Fruit fly (Drosophila melanogaster) whole organism, embryonic: ENCODE measurements around the gene SmE.

Experiments
- Asciz ChIP-seq: fragments of 200-800 bp; sonication (Bioruptor generic); optimal IDR thresholded peaks from 2 replicates; lab custom pipeline; 2017; ENCODE audit warnings: missing biosample characterization, mild to moderate bottlenecking, missing genetic modification characterization, missing genetic modification reagents
- Atf-2 ChIP-seq: fragments of 200-800 bp; sonication (Bioruptor generic); optimal IDR thresholded peaks from 2 replicates; lab custom pipeline; 2016; ENCODE audit warnings: missing biosample characterization, missing genetic modification characterization
- CG11560 ChIP-seq: fragments of 200-800 bp; sonication (Bioruptor generic); IDR thresholded peaks from 3 replicates; pipeline ENCODE4 v1.3.6; 2022; ENCODE audit warnings: missing biosample characterization, missing genetic modification characterization
- CG1602 ChIP-seq: fragments of 200-800 bp; sonication (Bioruptor generic); optimal IDR thresholded peaks from 3 replicates; lab custom pipeline; 2016; ENCODE audit warnings: missing biosample characterization, missing genetic modification characterization
- CG17359 ChIP-seq: fragments of 200-800 bp; sonication (Bioruptor generic); optimal IDR thresholded peaks from 3 replicates; lab custom pipeline; 2018; ENCODE audit warnings: missing biosample characterization, mild to moderate bottlenecking, missing genetic modification characterization, moderate library complexity
- CG18599 ChIP-seq: fragments of 200-800 bp; sonication (Bioruptor generic); optimal IDR thresholded peaks from 3 replicates; lab custom pipeline; 2017; ENCODE audit warnings: missing biosample characterization, missing genetic modification characterization, mild to moderate bottlenecking, moderate library complexity, missing genetic modification reagents
- CG30403 ChIP-seq: fragments of 200-800 bp; sonication (Bioruptor generic); optimal IDR thresholded peaks from 3 replicates; lab custom pipeline; 2016; ENCODE audit warnings: missing biosample characterization, missing genetic modification characterization
- CG33213 ChIP-seq: fragments of 200-800 bp; sonication (Bioruptor generic); optimal IDR thresholded peaks from 3 replicates; lab custom pipeline; 2016; ENCODE audit warnings: missing biosample characterization, missing genetic modification characterization
- CG3726 ChIP-seq: fragments of 200-800 bp; sonication (Bioruptor generic); IDR thresholded peaks from 3 replicates; pipeline ENCODE4, ENCODE4 v1.3.6; 2022; ENCODE audit warnings: missing biosample characterization, missing genetic modification characterization
- CG3847 ChIP-seq: fragments of 200-800 bp; sonication (Bioruptor generic); IDR thresholded peaks from 2 replicates; pipeline ENCODE4 v1.3.6; 2022; ENCODE audit warnings: missing biosample characterization, missing genetic modification characterization
- CG4328 ChIP-seq: fragments of 200-800 bp; sonication (Bioruptor generic); optimal IDR thresholded peaks from 3 replicates; lab custom pipeline; 2017; ENCODE audit warnings: missing biosample characterization, missing genetic modification reagents, missing genetic modification characterization
- CG4424 ChIP-seq: fragments of 200-800 bp; sonication (Bioruptor generic); optimal IDR thresholded peaks from 3 replicates; lab custom pipeline; 2016; ENCODE audit warnings: missing biosample characterization, missing genetic modification characterization
- CG5245 ChIP-seq: fragments of 200-800 bp; sonication (Bioruptor generic); optimal IDR thresholded peaks from 3 replicates; lab custom pipeline; 2016; ENCODE audit warnings: missing biosample characterization, missing genetic modification characterization
- CG6272 ChIP-seq: fragments of 200-800 bp; sonication (Bioruptor generic); IDR thresholded peaks from 2 replicates; pipeline ENCODE4 v1.3.6; 2022; ENCODE audit warnings: missing biosample characterization, missing genetic modification characterization
- CG8478 ChIP-seq: fragments of >200 bp; optimal IDR thresholded peaks from 2 replicates; lab custom pipeline; 2018
- CG9215 ChIP-seq: fragments of 200-800 bp; sonication (Bioruptor generic); IDR thresholded peaks from 2 replicates; pipeline ENCODE4 v1.3.6; 2022; ENCODE audit warnings: missing biosample characterization, missing genetic modification characterization
- CG9727 ChIP-seq: fragments of 200-800 bp; sonication (Bioruptor generic); optimal IDR thresholded peaks from 3 replicates; lab custom pipeline; 2017; ENCODE audit warnings: missing biosample characterization, mild to moderate bottlenecking, missing genetic modification characterization
- CG9797 ChIP-seq: fragments of 200-800 bp; sonication (Bioruptor generic); optimal IDR thresholded peaks from 3 replicates; lab custom pipeline; 2018; ENCODE audit warnings: missing biosample characterization, mild to moderate bottlenecking, missing genetic modification characterization
- Dip3 ChIP-seq: fragments of 200-800 bp; sonication (Bioruptor generic); optimal IDR thresholded peaks from 3 replicates; lab custom pipeline; 2016; ENCODE audit warnings: missing biosample characterization, missing genetic modification characterization
- Dp ChIP-seq: fragments of 200-800 bp; sonication (Bioruptor generic); optimal IDR thresholded peaks from 2 replicates; lab custom pipeline; 2018; ENCODE audit warnings: missing biosample characterization, mild to moderate bottlenecking, missing genetic modification characterization, moderate library complexity
- Eip74EF ChIP-seq, 2 experiments: fragments of 200-800 bp in 1 of 2; fragments of >200 bp in 1 of 2; sonication (Bioruptor generic) in 1 of 2; optimal IDR thresholded peaks; 2 replicates each; lab custom pipeline; 2017 to 2019; ENCODE audit warnings: missing biosample characterization in 2 of 2, missing genetic modification characterization in 2 of 2, mild to moderate bottlenecking in 1 of 2, moderate library complexity in 1 of 2
- Ets65A ChIP-seq: fragments of 200-800 bp; sonication (Bioruptor generic); peaks from one replicate; lab custom pipeline; 2016; ENCODE audit warnings: missing biosample characterization, missing genetic modification characterization
- HmgD ChIP-seq: fragments of 200-800 bp; sonication (Bioruptor generic); optimal IDR thresholded peaks from 3 replicates; lab custom pipeline; 2016; ENCODE audit warnings: missing biosample characterization, missing genetic modification characterization
- HmgZ ChIP-seq: fragments of 200-800 bp; sonication (Bioruptor generic); optimal IDR thresholded peaks from 2 replicates; lab custom pipeline; 2018; ENCODE audit warnings: missing biosample characterization, mild to moderate bottlenecking, missing genetic modification characterization
- Nf-YC ChIP-seq: fragments of 200-800 bp; optimal IDR thresholded peaks from 3 replicates; lab custom pipeline; 2019; ENCODE audit warnings: missing biosample characterization, mild to moderate bottlenecking, missing genetic modification characterization, moderate library complexity
- Oaz ChIP-seq: fragments of 200-800 bp; sonication (Bioruptor generic); IDR thresholded peaks from 2 replicates; pipeline ENCODE4 v1.3.6; 2022; ENCODE audit warnings: missing biosample characterization, missing genetic modification characterization
- Trl ChIP-seq, 3 experiments: fragments of >200 bp in 2 of 3; fragments of 200-800 bp in 1 of 3; sonication (Bioruptor generic) in 1 of 3; optimal IDR thresholded peaks; 2 replicates in 1 of 3; 3 replicates in 2 of 3; lab custom pipeline; 2016 to 2017; ENCODE audit warnings: missing biosample characterization in 1 of 3, missing genetic modification characterization in 1 of 3
- Xrp1 ChIP-seq: fragments of 200-800 bp; sonication (Bioruptor generic); IDR thresholded peaks from 2 replicates; pipeline ENCODE4 v1.3.6; 2022; ENCODE audit warnings: missing biosample characterization, missing genetic modification characterization
- caup ChIP-seq: fragments of 200-800 bp; sonication (Bioruptor generic); optimal IDR thresholded peaks from 3 replicates; lab custom pipeline; 2017; ENCODE audit warnings: missing biosample characterization, mild to moderate bottlenecking, missing genetic modification characterization, moderate library complexity; ENCODE audit not compliant: severe bottlenecking
- chif ChIP-seq, 2 experiments: fragments of 200-800 bp; sonication (Bioruptor generic); optimal IDR thresholded peaks; 3 replicates each; lab custom pipeline; 2016; ENCODE audit warnings: missing biosample characterization in 2 of 2, missing genetic modification characterization in 2 of 2
- dmrt99B ChIP-seq: fragments of 200-800 bp; sonication (Bioruptor generic); optimal IDR thresholded peaks from 2 replicates; lab custom pipeline; 2018; ENCODE audit warnings: missing biosample characterization, mild to moderate bottlenecking, missing genetic modification characterization, moderate library complexity
- emc ChIP-seq: fragments of 200-800 bp; sonication (Bioruptor generic); optimal IDR thresholded peaks from 2 replicates; lab custom pipeline; 2016; ENCODE audit warnings: missing biosample characterization, missing genetic modification characterization
- ewg ChIP-seq: fragments of 200-800 bp; sonication (Bioruptor generic); optimal IDR thresholded peaks from 3 replicates; lab custom pipeline; 2017; ENCODE audit warnings: mild to moderate bottlenecking, missing biosample characterization, missing genetic modification reagents, missing genetic modification characterization
- exex ChIP-seq: fragments of 200-800 bp; sonication (Bioruptor generic); optimal IDR thresholded peaks from 4 replicates; lab custom pipeline; 2018; ENCODE audit warnings: missing biosample characterization, mild to moderate bottlenecking, missing genetic modification characterization, moderate library complexity
- fd96Cb ChIP-seq: fragments of 200-800 bp; sonication (Bioruptor generic); optimal IDR thresholded peaks from 2 replicates; lab custom pipeline; 2018; ENCODE audit warnings: missing biosample characterization, mild to moderate bottlenecking, missing genetic modification characterization, moderate library complexity
- gce ChIP-seq: fragments of 200-800 bp; sonication (Bioruptor generic); IDR thresholded peaks from 3 replicates; pipeline ENCODE4 v1.3.6; 2022; ENCODE audit warnings: missing biosample characterization, missing genetic modification characterization
- inv ChIP-seq: fragments of 200-800 bp; sonication (Bioruptor generic); IDR thresholded peaks from 2 replicates; pipeline ENCODE4 v1.3.6; 2022; ENCODE audit warnings: missing biosample characterization, missing genetic modification characterization; ENCODE audit not compliant: partially characterized antibody
- ken ChIP-seq: fragments of 200-800 bp; sonication (Bioruptor generic); IDR thresholded peaks from 3 replicates; pipeline ENCODE4 v1.3.6; 2022; ENCODE audit warnings: missing biosample characterization, missing genetic modification characterization
- knrl ChIP-seq: fragments of 200-800 bp; sonication (Bioruptor generic); IDR thresholded peaks from 3 replicates; pipeline ENCODE4 v1.3.6; 2022; ENCODE audit warnings: missing biosample characterization, missing genetic modification characterization; ENCODE audit not compliant: partially characterized antibody
- mld ChIP-seq: fragments of 200-800 bp; sonication (Bioruptor generic); IDR thresholded peaks from 3 replicates; pipeline ENCODE4 v1.3.6; 2022; ENCODE audit warnings: missing biosample characterization, missing genetic modification characterization; ENCODE audit not compliant: partially characterized antibody
- nerfin-2 ChIP-seq: fragments of 200-800 bp; sonication (Bioruptor generic); IDR thresholded peaks from 2 replicates; pipeline ENCODE4 v1.3.6; 2022; ENCODE audit warnings: missing biosample characterization, missing genetic modification characterization; ENCODE audit not compliant: partially characterized antibody
- pnt ChIP-seq: fragments of 200-800 bp; sonication (Bioruptor generic); optimal IDR thresholded peaks from 3 replicates; lab custom pipeline; 2016; ENCODE audit warnings: missing biosample characterization, missing genetic modification characterization
- prd ChIP-seq, 3 experiments: fragments of >200 bp in 2 of 3; fragments of 200-800 bp in 1 of 3; sonication (Bioruptor generic) in 1 of 3; optimal IDR thresholded peaks in 2 of 3; IDR thresholded peaks in 1 of 3; 2 replicates in 2 of 3; 3 replicates in 1 of 3; pipeline versions ENCODE4 v1.3.6 to Lab custom; 2017 to 2022; ENCODE audit warnings: missing biosample characterization in 1 of 3, missing genetic modification characterization in 1 of 3
- ranshi ChIP-seq: fragments of 200-800 bp; sonication (Bioruptor generic); IDR thresholded peaks from 2 replicates; pipeline ENCODE4 v1.3.6; 2022; ENCODE audit warnings: missing biosample characterization, missing genetic modification characterization
- repo ChIP-seq: fragments of 200-800 bp; sonication (Bioruptor generic); optimal IDR thresholded peaks from 2 replicates; lab custom pipeline; 2016; ENCODE audit warnings: missing biosample characterization, missing genetic modification characterization
- salm ChIP-seq: fragments of 200-800 bp; sonication (Bioruptor generic); optimal IDR thresholded peaks from 2 replicates; lab custom pipeline; 2018; ENCODE audit warnings: missing biosample characterization, mild to moderate bottlenecking, missing genetic modification characterization
- so ChIP-seq: fragments of 200-800 bp; sonication (Bioruptor generic); IDR thresholded peaks from 3 replicates; pipeline ENCODE4 v1.3.6; 2022; ENCODE audit warnings: missing biosample characterization, missing genetic modification characterization
- stc ChIP-seq: fragments of 200-800 bp; sonication (Bioruptor generic); IDR thresholded peaks from 2 replicates; pipeline ENCODE4 v1.3.6; 2022; ENCODE audit warnings: missing biosample characterization, missing genetic modification characterization
- tgo ChIP-seq: fragments of 200-800 bp; sonication (Bioruptor generic); IDR thresholded peaks from 3 replicates; pipeline ENCODE4 v1.3.6; 2022; ENCODE audit warnings: missing biosample characterization, missing genetic modification characterization
- toy ChIP-seq: fragments of 200-800 bp; sonication (Bioruptor generic); IDR thresholded peaks from 2 replicates; pipeline ENCODE4 v1.3.6; 2022; ENCODE audit warnings: missing biosample characterization, missing genetic modification characterization
- zfh1 ChIP-seq: fragments of 200-800 bp; sonication (Bioruptor generic); IDR thresholded peaks from 3 replicates; pipeline ENCODE4 v1.3.6; 2022; ENCODE audit warnings: missing biosample characterization, missing genetic modification characterization

Gene SmE

dm6 chr2L:7885271-7885670 is at the start of gene SmE, which contains the start of gene CG34132 (continued):
- TF ChIP-seq Eip74EF (GFP tag; optimal IDR thresholded peaks at IDR 0.05; lab: Kevin White, UChicago) (no peak), pnt (GFP tag; lab: Kevin White, UChicago) (no peak), Dp (GFP tag; lab: Kevin White, UChicago) (peak; percentile 56), Xrp1 (GFP tag; lab: Robert Waterston, UW) (no peak), CG3726 (no peak), Ets65A (GFP tag; lab: Kevin White, UChicago) (no peak), CG18599 (no peak), ken (no peak), emc (GFP tag; lab: Kevin White, UChicago) (no peak), repo (no peak), Trl (optimal IDR thresholded peaks at IDR 0.05; lab: Kevin White, UChicago) (no peak), Trl (GFP tag; optimal IDR thresholded peaks at IDR 0.05; lab: Kevin White, UChicago) (no peak), stc (GFP tag; lab: Robert Waterston, UW) (no peak), ranshi (GFP tag; lab: Robert Waterston, UW) (no peak), Dip3 (GFP tag; lab: Kevin White, UChicago) (no peak), caup (GFP tag; lab: Kevin White, UChicago) (no peak), so (no peak), HmgD (GFP tag; lab: Kevin White, UChicago) (peak; percentile 6), CG6272 (GFP tag; lab: Robert Waterston, UW) (no peak), CG9215 (GFP tag; lab: Robert Waterston, UW) (no peak), CG11560 (tag; lab: Robert Waterston, UW) (no peak), dmrt99B (tag; lab: Kevin White, UChicago) (no peak), CG4424 (no peak), Nf-YC (tag; lab: Kevin White, UChicago) (no peak), chif (GFP tag; optimal IDR thresholded peaks at IDR 0.05; lab: Kevin White, UChicago) (no peak), ewg (GFP tag; lab: Kevin White, UChicago) (no peak), Oaz (no peak), exex (tag; lab: Kevin White, UChicago) (no peak), salm (tag; lab: Kevin White, UChicago) (no peak), fd96Cb (no peak), prd (optimal IDR thresholded peaks at IDR 0.05; lab: Kevin White, UChicago) (no peak), prd (GFP tag; IDR thresholded peaks at IDR 0.05; lab: Robert Waterston, UW) (no peak), CG9727 (no peak), Asciz (no peak), toy (GFP tag; lab: Robert Waterston, UW) (no peak), Atf-2 (no peak), CG30403 (GFP tag; lab: Kevin White, UChicago) (no peak), CG1602 (GFP tag; lab: Kevin White, UChicago) (no peak), HmgZ (tag; lab: Kevin White, UChicago) (peak; percentile 53), CG9797 (GFP tag; lab: Kevin White, UChicago) (peak; percentile 73), nerfin-2 (GFP tag; lab: Robert Waterston, UW) (peak; percentile 91), tgo (GFP tag; lab: Robert Waterston, UW) (no peak), gce (GFP tag; lab: Robert Waterston, UW) (no peak), CG33213 (no peak), CG4328 (GFP tag; lab: Kevin White, UChicago) (no peak), knrl (GFP tag; lab: Robert Waterston, UW) (peak; percentile 96), inv (GFP tag; lab: Robert Waterston, UW) (peak; percentile 97), CG5245 (no peak), CG3847 (no peak; the same call in 1 of the 2 replicates), mld (GFP tag; lab: Robert Waterston, UW) (peak; percentile 97), zfh1 (GFP tag; lab: Robert Waterston, UW) (no peak), CG17359 (tag; lab: Kevin White, UChicago) (no peak), CG8478 (lab: Kevin White, UChicago) (no peak)
